Worm (Caenorhabditis elegans) whole organism, late embryonic: ENCODE data around the gene C04C11.1.

ENCODE experiments used
- T23F11.4 ChIP-seq: fragments of 200-800 bp; sonication (Bioruptor generic); optimal IDR thresholded peaks from 2 replicates; lab custom pipeline; 2018; ENCODE audit warnings: mild to moderate bottlenecking, missing genetic modification characterization, missing compliant biosample characterization
- dmd-4 ChIP-seq: sonication (generic microtip); optimal IDR thresholded peaks from 2 replicates; lab custom pipeline; 2016; ENCODE audit warnings: borderline replicate concordance, missing genetic modification characterization, missing compliant biosample characterization
- elt-2 ChIP-seq: sonication (generic microtip); optimal IDR thresholded peaks from 2 replicates; lab custom pipeline; 2016; ENCODE audit warnings: missing genetic modification reagents, missing genetic modification characterization, missing compliant biosample characterization
- nhr-11 ChIP-seq: fragments of 150-350 bp; optimal IDR thresholded peaks from 2 replicates; lab custom pipeline; 2014; ENCODE audit warnings: missing biosample characterization, missing genetic modification characterization
- sdc-2 ChIP-seq: sonication (generic microtip); optimal IDR thresholded peaks from 2 replicates; lab custom pipeline; 2016; ENCODE audit warnings: missing genotype, missing genetic modification characterization, missing compliant biosample characterization
- unc-86 ChIP-seq: sonication (generic microtip); optimal IDR thresholded peaks from 2 replicates; lab custom pipeline; 2016; ENCODE audit warnings: missing genetic modification characterization, missing compliant biosample characterization

DNA sequence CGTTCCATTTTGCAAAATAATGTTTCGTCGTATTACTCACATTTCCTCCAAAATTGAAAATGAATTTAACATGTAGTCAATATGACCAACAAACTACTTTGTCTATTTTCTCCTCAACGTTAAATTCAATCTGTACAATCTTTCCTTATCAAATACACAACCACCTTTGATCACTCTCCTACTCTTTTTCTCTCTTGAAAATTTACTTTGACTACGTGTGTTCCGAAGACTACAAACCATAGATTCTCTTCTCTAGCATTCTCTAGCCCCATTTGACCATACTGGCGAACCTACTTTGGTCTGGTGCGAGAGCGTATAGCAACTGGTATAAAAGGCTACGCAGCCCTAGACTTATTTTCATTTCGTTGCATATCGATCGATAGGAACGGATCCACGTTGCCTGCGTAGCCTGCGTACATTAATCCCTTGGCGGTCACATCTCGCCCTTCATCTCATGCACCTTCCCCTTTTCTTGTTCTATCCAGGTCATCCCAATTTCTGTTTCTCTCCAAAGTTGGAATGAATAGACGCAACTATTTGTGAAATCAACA is 20.1 kb upstream of the C04C11.1 start:
- TF ChIP-seq sdc-2 (tag; lab: Kevin White, UChicago): no peak
- no peak for TF ChIP-seq T23F11.4 (GFP tag; lab: Kevin White, UChicago)
- no peak for TF ChIP-seq dmd-4 (tag; lab: Kevin White, UChicago)
- TF ChIP-seq nhr-11: no peak
- no peak for TF ChIP-seq elt-2 (tag; lab: Kevin White, UChicago)
- TF ChIP-seq unc-86 (tag; lab: Kevin White, UChicago): no peak
